Worm (Caenorhabditis elegans): ENCODE data around the gene C25H3.16.
A peak's percentile ranks its signal among the peaks of the same experiment; 100 is the strongest.

C25H3.16 gene

DNA sequence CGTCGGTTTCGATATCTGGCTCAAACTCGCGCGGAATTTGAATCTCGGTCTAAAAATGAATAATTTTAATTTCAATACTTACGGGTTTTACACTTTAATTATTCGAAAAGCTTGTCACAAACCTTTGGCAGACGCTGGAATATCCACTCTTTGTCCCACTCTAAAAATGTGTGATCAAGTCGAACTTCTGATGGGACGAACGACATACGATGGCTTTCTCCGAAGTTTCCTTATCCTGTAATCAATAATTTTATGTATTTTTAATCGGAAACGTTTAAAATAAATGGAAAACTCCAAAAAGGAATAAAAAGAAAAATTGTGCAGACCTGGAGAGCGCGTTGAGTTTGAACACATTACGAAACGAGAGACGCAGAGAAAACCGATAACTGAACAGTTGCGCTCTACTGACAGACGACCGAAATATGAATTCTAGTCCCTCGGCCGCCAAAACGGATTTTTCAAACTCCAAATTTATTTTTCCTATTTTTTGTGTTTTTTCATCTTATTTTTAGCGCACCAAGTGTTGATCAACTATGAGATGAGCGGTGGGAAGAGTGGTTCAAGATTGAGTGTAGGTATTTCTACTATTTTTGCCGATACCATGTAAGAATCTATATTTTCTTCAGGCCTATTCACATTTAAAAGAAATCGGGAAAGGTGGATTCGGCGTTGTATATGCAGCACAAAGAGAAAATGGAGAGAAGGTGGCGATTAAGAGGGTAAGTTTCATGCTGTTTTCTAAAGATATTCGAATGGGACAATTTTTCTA, 16.7 kb upstream of the C25H3.16 start, which contains the start of the genes sam-4, F59E12.17 and zyg-1 (continued):
- TF ChIP-seq Y48G9A.11 (GFP tag; IDR thresholded peaks at IDR 0.05) = peak; percentile 50; the same call in 1 of the 2 replicates
- peak; percentile 13 for TF ChIP-seq fkh-10 (GFP tag; optimal IDR thresholded peaks at IDR 0.05)
- no peak for TF ChIP-seq lin-1 (GFP tag; IDR thresholded peaks at IDR 0.05)
- TF ChIP-seq nhr-6 (tag; optimal IDR thresholded peaks at IDR 0.05) = peak; percentile 77
- peak; percentile 94 for TF ChIP-seq mes-2 (tag; optimal IDR thresholded peaks at IDR 0.05; ENCODE audit: poor library complexity, severe bottlenecking)
- TF ChIP-seq nhr-41 (GFP tag; IDR thresholded peaks at IDR 0.05) = no peak
- 0 out of 2 replicates have a peak, but pooled peaks have one; percentile 17 for TF ChIP-seq arid-1 (GFP tag; conservative IDR thresholded peaks at IDR 0.05)
- TF ChIP-seq zfp-3 (GFP tag; conservative IDR thresholded peaks at IDR 0.05) = no peak
- TF ChIP-seq skn-1 (tag; optimal IDR thresholded peaks at IDR 0.05) = no peak
- no peak for TF ChIP-seq daf-12 (tag; optimal IDR thresholded peaks at IDR 0.05)
- TF ChIP-seq nhr-77 (tag; optimal IDR thresholded peaks at IDR 0.05) = peak; percentile 29
- TF ChIP-seq unc-130 (GFP tag; optimal IDR thresholded peaks at IDR 0.05) = peak; percentile 88
- no peak for TF ChIP-seq Y105C5A.15 (GFP tag; IDR thresholded peaks at IDR 0.05)
- TF ChIP-seq F37D6.2 (tag; optimal IDR thresholded peaks at IDR 0.05) = no peak

DNA sequence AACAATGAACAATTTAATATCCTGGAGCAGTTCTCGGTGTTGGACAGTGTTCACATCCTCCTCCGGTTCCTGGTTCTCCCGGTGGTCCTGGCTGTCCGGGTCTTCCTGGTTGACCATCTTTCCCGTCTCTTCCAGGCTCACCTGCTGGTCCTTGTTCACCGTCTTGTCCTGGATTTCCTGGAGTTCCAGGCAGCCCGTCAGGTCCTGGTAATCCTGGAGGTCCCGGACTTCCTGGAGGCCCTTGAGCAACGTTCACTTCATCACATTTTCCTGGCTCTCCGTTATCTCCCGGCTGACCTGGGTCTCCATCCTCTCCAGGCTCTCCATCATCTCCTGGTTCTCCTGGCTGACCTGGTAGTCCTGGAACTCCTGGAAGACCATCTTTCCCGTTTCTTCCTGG, 14.7 kb upstream of the C25H3.16 start:
- TF ChIP-seq set-16 (GFP tag; IDR thresholded peaks at IDR 0.05) (peak; percentile 86), hmg-1.1 (GFP tag; IDR thresholded peaks at IDR 0.05) (no peak), nhr-10 (tag; optimal IDR thresholded peaks at IDR 0.05) (no peak)

ce11 chrII:5652334-5652733, 13.8 kb upstream of the C25H3.16 start, which contains the start of gene bli-2:
TSS of gene bli-2 (minus strand) at chrII:5652434.
- no peak for TF ChIP-seq lin-38 (GFP tag; IDR thresholded peaks at IDR 0.05)
- TF ChIP-seq T26A8.4 (GFP tag; IDR thresholded peaks at IDR 0.05) = no peak
- no peak for TF ChIP-seq rbr-2 (tag; optimal IDR thresholded peaks at IDR 0.05)
- TF ChIP-seq dmd-9 (GFP tag; IDR thresholded peaks at IDR 0.05) = no peak
- TF ChIP-seq tag-97 (GFP tag; IDR thresholded peaks at IDR 0.05) = no peak
- TF ChIP-seq ces-1 (GFP tag; optimal IDR thresholded peaks at IDR 0.05) = no peak
- no peak for TF ChIP-seq daf-19 (GFP tag; conservative IDR thresholded peaks at IDR 0.05)
- no peak for TF ChIP-seq lin-1 (GFP tag; IDR thresholded peaks at IDR 0.05)
- no peak for TF ChIP-seq zfp-3 (GFP tag; conservative IDR thresholded peaks at IDR 0.05)
- TF ChIP-seq nhr-25 (tag; optimal IDR thresholded peaks at IDR 0.05; ENCODE audit: borderline replicate concordance, insufficient read depth) = no peak
- TF ChIP-seq nhr-48 (tag; optimal IDR thresholded peaks at IDR 0.05) = no peak
- TF ChIP-seq egl-27 (tag; optimal IDR thresholded peaks at IDR 0.05) = no peak

DNA sequence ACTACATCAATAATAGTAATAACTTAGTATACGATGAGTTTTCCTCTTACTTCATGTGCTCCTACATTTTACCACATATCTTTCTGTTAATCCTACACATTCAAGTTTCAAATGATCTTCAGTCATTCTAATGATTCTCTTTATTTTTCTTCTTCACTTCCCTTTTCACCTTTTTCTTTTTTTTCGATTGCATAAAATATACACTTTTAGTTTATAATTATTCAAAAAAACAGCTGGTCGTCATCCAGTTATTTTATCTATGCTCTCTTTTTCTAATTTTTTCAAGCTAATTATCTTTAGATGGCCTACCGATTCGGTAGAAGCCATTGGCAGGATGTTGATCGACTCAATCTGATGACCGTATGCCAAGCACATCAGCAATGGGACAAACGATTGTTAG, 11.9 kb upstream of the C25H3.16 start, which contains the start of gene F59E12.1:
Gene F59E12.1 (plus strand): TSS at position 301 of the 400 bp plus-strand sequence.
- TF ChIP-seq mes-2 (tag; optimal IDR thresholded peaks at IDR 0.05; ENCODE audit: poor library complexity, severe bottlenecking) = no peak

DNA sequence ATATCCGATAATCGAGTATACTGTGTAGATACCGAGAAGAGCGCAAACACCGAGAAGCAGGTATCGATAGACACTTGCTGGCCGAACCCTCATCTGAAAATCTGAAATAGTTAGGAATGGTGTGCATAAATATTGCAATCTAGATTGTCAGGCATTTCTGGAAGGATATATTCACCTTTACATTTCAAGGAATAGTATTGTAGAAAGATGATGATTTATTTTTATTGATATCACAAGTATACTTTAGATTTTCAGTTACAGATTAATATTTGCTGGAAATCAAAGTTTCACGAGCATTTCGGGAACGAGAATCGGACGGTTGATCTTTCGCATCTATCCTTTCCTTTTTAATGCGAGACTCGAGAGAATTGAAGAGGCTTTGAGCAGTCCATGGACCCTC, 6.4 kb upstream of the C25H3.16 start, which contains the start of gene fut-3:
Gene fut-3 (minus strand): TSS at position 101 of the 400 bp plus-strand sequence.
- TF ChIP-seq snpc-4 (tag; optimal IDR thresholded peaks at IDR 0.05) = no peak
- TF ChIP-seq aha-1 (tag) = no peak
- no peak for TF ChIP-seq D1046.2 (GFP tag; IDR thresholded peaks at IDR 0.05)
- TF ChIP-seq hmg-1.1 (GFP tag; IDR thresholded peaks at IDR 0.05) = no peak
- TF ChIP-seq spr-1 (tag; optimal IDR thresholded peaks at IDR 0.05) = no peak
- TF ChIP-seq fos-1 (tag; optimal IDR thresholded peaks at IDR 0.05) = no peak
- no peak for TF ChIP-seq hlh-11 (tag; optimal IDR thresholded peaks at IDR 0.05)
- TF ChIP-seq ceh-32 (tag; optimal IDR thresholded peaks at IDR 0.05; ENCODE audit: poor library complexity) = no peak
- TF ChIP-seq F26F4.8 (GFP tag; conservative IDR thresholded peaks at IDR 0.05) = no peak
- no peak for TF ChIP-seq daf-19 (GFP tag; conservative IDR thresholded peaks at IDR 0.05)
- TF ChIP-seq nhr-6 (tag; optimal IDR thresholded peaks at IDR 0.05) = no peak
- TF ChIP-seq fkh-10 (GFP tag; optimal IDR thresholded peaks at IDR 0.05) = no peak
- TF ChIP-seq arid-1 (GFP tag; conservative IDR thresholded peaks at IDR 0.05) = no peak

All from whole organism, L4 larva.